Fruit fly (Drosophila melanogaster) whole organism, embryonic: ENCODE results near the gene CG5665.
A peak's percentile ranks its signal among the peaks of the same experiment; 100 is the strongest.

Experiments used
- Asciz ChIP-seq: fragments of 200-800 bp; sonication (Bioruptor generic); optimal IDR thresholded peaks from 2 replicates; lab custom pipeline; 2017; ENCODE audit warnings: missing biosample characterization, mild to moderate bottlenecking, missing genetic modification characterization, missing genetic modification reagents
- Awh ChIP-seq: fragments of 200-800 bp; sonication (Bioruptor generic); IDR thresholded peaks from 2 replicates; pipeline ENCODE4, ENCODE4 v1.3.6; 2022; ENCODE audit warnings: missing biosample characterization, missing genetic modification characterization
- BEAF-32 ChIP-seq: fragments of 200-800 bp; sonication (Bioruptor generic); optimal IDR thresholded peaks from 3 replicates; lab custom pipeline; 2017; ENCODE audit warnings: missing biosample characterization, missing genetic modification characterization, mild to moderate bottlenecking, moderate library complexity, missing genetic modification reagents
- Bteb2 ChIP-seq: fragments of 200-800 bp; sonication (Bioruptor generic); optimal IDR thresholded peaks from 2 replicates; lab custom pipeline; 2016; ENCODE audit warnings: missing biosample characterization, missing genetic modification characterization
- CG10209 ChIP-seq: fragments of 200-800 bp; sonication (Bioruptor generic); optimal IDR thresholded peaks from 3 replicates; lab custom pipeline; 2017; ENCODE audit warnings: missing biosample characterization, mild to moderate bottlenecking, missing genetic modification characterization, missing genetic modification reagents
- CG10267 ChIP-seq: fragments of 200-800 bp; sonication (Bioruptor generic); optimal IDR thresholded peaks from 2 replicates; lab custom pipeline; 2018; ENCODE audit warnings: missing biosample characterization, mild to moderate bottlenecking, missing genetic modification characterization, moderate library complexity
- CG11504 ChIP-seq: fragments of 200-800 bp; sonication (Bioruptor generic); optimal IDR thresholded peaks from 3 replicates; lab custom pipeline; 2019; ENCODE audit warnings: missing biosample characterization, mild to moderate bottlenecking, missing genetic modification characterization, moderate library complexity
- CG14710 ChIP-seq: fragments of 200-800 bp; sonication (Bioruptor generic); optimal IDR thresholded peaks from 3 replicates; lab custom pipeline; 2019; ENCODE audit warnings: missing biosample characterization, mild to moderate bottlenecking, missing genetic modification characterization, moderate library complexity
- CG14965 ChIP-seq: fragments of 200-800 bp; sonication (Bioruptor generic); optimal IDR thresholded peaks from 2 replicates; lab custom pipeline; 2016; ENCODE audit warnings: missing biosample characterization, missing genetic modification characterization, borderline replicate concordance
- CG15601 ChIP-seq: fragments of 200-800 bp; sonication (Bioruptor generic); optimal IDR thresholded peaks from 3 replicates; lab custom pipeline; 2019; ENCODE audit warnings: missing biosample characterization, mild to moderate bottlenecking, missing genetic modification characterization, moderate library complexity
- CG1603 ChIP-seq: fragments of 200-800 bp; sonication (Bioruptor generic); optimal IDR thresholded peaks from 2 replicates; lab custom pipeline; 2019; ENCODE audit warnings: missing biosample characterization, mild to moderate bottlenecking, missing genetic modification characterization, moderate library complexity
- CG16863 ChIP-seq: fragments of 200-800 bp; sonication (Bioruptor generic); optimal IDR thresholded peaks from 3 replicates; lab custom pipeline; 2016; ENCODE audit warnings: missing biosample characterization, missing genetic modification characterization
- CG2116 ChIP-seq: fragments of 200-800 bp; sonication (Bioruptor generic); optimal IDR thresholded peaks from 3 replicates; lab custom pipeline; 2018; ENCODE audit warnings: missing biosample characterization, mild to moderate bottlenecking, missing genetic modification characterization
- CG32772 ChIP-seq: fragments of 200-800 bp; sonication (Bioruptor generic); IDR thresholded peaks from 2 replicates; pipeline ENCODE4 v1.3.6; 2022; ENCODE audit warnings: missing biosample characterization, missing genetic modification characterization
- CG3847 ChIP-seq: fragments of 200-800 bp; sonication (Bioruptor generic); IDR thresholded peaks from 2 replicates; pipeline ENCODE4 v1.3.6; 2022; ENCODE audit warnings: missing biosample characterization, missing genetic modification characterization
- CG4617 ChIP-seq: fragments of 200-800 bp; sonication (Bioruptor generic); optimal IDR thresholded peaks from 3 replicates; lab custom pipeline; 2016; ENCODE audit warnings: missing biosample characterization, missing genetic modification characterization, borderline replicate concordance
- CG6683 ChIP-seq: fragments of 200-800 bp; sonication (Bioruptor generic); optimal IDR thresholded peaks from 2 replicates; lab custom pipeline; 2017; ENCODE audit warnings: missing biosample characterization, mild to moderate bottlenecking, missing genetic modification characterization, missing genetic modification reagents
- CG6765 ChIP-seq: fragments of 200-800 bp; sonication (Bioruptor generic); optimal IDR thresholded peaks from 3 replicates; lab custom pipeline; 2017; ENCODE audit warnings: missing biosample characterization, mild to moderate bottlenecking, missing genetic modification characterization
- CG7745 ChIP-seq: fragments of 200-800 bp; sonication (Bioruptor generic); optimal IDR thresholded peaks from 2 replicates; lab custom pipeline; 2018; ENCODE audit warnings: missing biosample characterization, mild to moderate bottlenecking, missing genetic modification characterization, moderate library complexity
- CG7928 ChIP-seq: fragments of 200-800 bp; sonication (Bioruptor generic); optimal IDR thresholded peaks from 2 replicates; lab custom pipeline; 2017; ENCODE audit warnings: missing biosample characterization, mild to moderate bottlenecking, missing genetic modification characterization
- CG7963 ChIP-seq: fragments of 200-800 bp; sonication (Bioruptor generic); IDR thresholded peaks from 3 replicates; pipeline ENCODE4 v1.3.6; 2022; ENCODE audit warnings: missing biosample characterization, missing genetic modification characterization; ENCODE audit not compliant: partially characterized antibody
- CG7987 ChIP-seq: fragments of 200-800 bp; sonication (Bioruptor generic); optimal IDR thresholded peaks from 2 replicates; lab custom pipeline; 2018; ENCODE audit warnings: missing biosample characterization, mild to moderate bottlenecking, missing genetic modification characterization, moderate library complexity
- CHES-1-like ChIP-seq: fragments of 200-800 bp; sonication (Bioruptor generic); optimal IDR thresholded peaks from 2 replicates; lab custom pipeline; 2016; ENCODE audit warnings: missing biosample characterization, missing genetic modification characterization
- CrebB ChIP-seq: fragments of 200-800 bp; sonication (Bioruptor generic); optimal IDR thresholded peaks from 3 replicates; lab custom pipeline; 2018; ENCODE audit warnings: missing biosample characterization, mild to moderate bottlenecking, missing genetic modification characterization
- D19A ChIP-seq: fragments of 200-800 bp; optimal IDR thresholded peaks from 3 replicates; lab custom pipeline; 2019; ENCODE audit warnings: missing biosample characterization, mild to moderate bottlenecking, missing genetic modification characterization, moderate library complexity
- Dek ChIP-seq: fragments of 200-800 bp; sonication (Bioruptor generic); optimal IDR thresholded peaks from 3 replicates; lab custom pipeline; 2019; ENCODE audit warnings: missing biosample characterization, mild to moderate bottlenecking, missing genetic modification characterization, moderate library complexity
- ERR ChIP-seq: fragments of 200-800 bp; sonication (Bioruptor generic); optimal IDR thresholded peaks from 2 replicates; lab custom pipeline; 2016; ENCODE audit warnings: missing biosample characterization, missing genetic modification characterization
- HLH54F ChIP-seq: fragments of 200-800 bp; sonication (Bioruptor generic); optimal IDR thresholded peaks from 3 replicates; lab custom pipeline; 2016; ENCODE audit warnings: missing biosample characterization, missing genetic modification characterization
- Hey ChIP-seq: fragments of 200-800 bp; sonication (Bioruptor generic); optimal IDR thresholded peaks from 3 replicates; lab custom pipeline; 2018; ENCODE audit warnings: missing biosample characterization, mild to moderate bottlenecking, missing genetic modification characterization
- Meics ChIP-seq: fragments of 200-800 bp; sonication (Bioruptor generic); optimal IDR thresholded peaks from 2 replicates; lab custom pipeline; 2017; ENCODE audit warnings: missing biosample characterization, mild to moderate bottlenecking, missing genetic modification characterization
- Nf-YA ChIP-seq: fragments of 200-800 bp; sonication (Bioruptor generic); IDR thresholded peaks from 2 replicates; pipeline ENCODE4 v1.3.6; 2022; ENCODE audit warnings: missing biosample characterization, missing genetic modification characterization
- Ptx1 ChIP-seq: fragments of 200-800 bp; sonication (Bioruptor generic); IDR thresholded peaks from 2 replicates; pipeline ENCODE4 v1.3.6; 2022; ENCODE audit warnings: missing biosample characterization, missing genetic modification characterization
- Usf ChIP-seq: fragments of 200-800 bp; sonication (Bioruptor generic); optimal IDR thresholded peaks from 2 replicates; lab custom pipeline; 2017; ENCODE audit warnings: missing genotype, missing biosample characterization, missing genetic modification characterization
- bbx ChIP-seq: fragments of 200-800 bp; sonication (Bioruptor generic); IDR thresholded peaks from 2 replicates; pipeline ENCODE4 v1.3.6; 2022; ENCODE audit warnings: missing biosample characterization, missing genetic modification characterization; ENCODE audit not compliant: partially characterized antibody
- bsh ChIP-seq, 2 experiments: fragments of 200-800 bp; sonication (Bioruptor generic); optimal IDR thresholded peaks; 2 replicates each; lab custom pipeline; 2017 to 2018; ENCODE audit warnings: mild to moderate bottlenecking in 2 of 2, missing biosample characterization in 2 of 2, missing genetic modification characterization in 2 of 2, moderate library complexity in 1 of 2
- dmrt99B ChIP-seq: fragments of 200-800 bp; sonication (Bioruptor generic); optimal IDR thresholded peaks from 2 replicates; lab custom pipeline; 2018; ENCODE audit warnings: missing biosample characterization, mild to moderate bottlenecking, missing genetic modification characterization, moderate library complexity
- gfzf ChIP-seq: fragments of 200-800 bp; sonication (Bioruptor generic); optimal IDR thresholded peaks from 2 replicates; lab custom pipeline; 2016; ENCODE audit warnings: missing biosample characterization, mild to moderate bottlenecking, missing genetic modification characterization, moderate library complexity
- ham ChIP-seq: fragments of 200-800 bp; sonication (Bioruptor generic); IDR thresholded peaks from 2 replicates; pipeline ENCODE4 v1.3.6; 2022; ENCODE audit warnings: missing biosample characterization, missing genetic modification characterization
- jigr1 ChIP-seq: fragments of 200-800 bp; sonication (Bioruptor generic); IDR thresholded peaks from 3 replicates; pipeline ENCODE4 v1.3.6; 2022; ENCODE audit warnings: missing biosample characterization, missing genetic modification characterization
- lilli ChIP-seq: fragments of 200-800 bp; sonication (Bioruptor generic); optimal IDR thresholded peaks from 3 replicates; lab custom pipeline; 2016; ENCODE audit warnings: missing biosample characterization, missing genetic modification characterization
- lola ChIP-seq, 3 experiments: fragments of >200 bp in 2 of 3; fragments of 200-800 bp in 1 of 3; sonication (Bioruptor generic) in 1 of 3; optimal IDR thresholded peaks; 2 replicates each; lab custom pipeline; 2017 to 2019; ENCODE audit warnings: missing biosample characterization in 3 of 3, missing genetic modification characterization in 3 of 3, mild to moderate bottlenecking in 1 of 3, moderate library complexity in 1 of 3
- onecut ChIP-seq: fragments of 200-800 bp; sonication (Bioruptor generic); IDR thresholded peaks from 2 replicates; pipeline ENCODE4 v1.3.6; 2022; ENCODE audit warnings: missing biosample characterization, missing genetic modification characterization
- sens ChIP-seq: fragments of 200-800 bp; sonication (Bioruptor generic); peaks from one replicate; lab custom pipeline; 2016; ENCODE audit warnings: missing biosample characterization, missing genetic modification characterization
- sna ChIP-seq: fragments of 200-800 bp; sonication (Bioruptor generic); IDR thresholded peaks from 2 replicates; pipeline ENCODE4 v1.3.6; 2022; ENCODE audit warnings: missing biosample characterization, missing genetic modification characterization; ENCODE audit not compliant: partially characterized antibody
- tup ChIP-seq: fragments of 200-800 bp; sonication (Bioruptor generic); optimal IDR thresholded peaks from 2 replicates; lab custom pipeline; 2016; ENCODE audit warnings: missing biosample characterization, mild to moderate bottlenecking, missing genetic modification characterization, moderate library complexity
- vvl ChIP-seq: fragments of 200-800 bp; sonication (Bioruptor generic); IDR thresholded peaks from 2 replicates; pipeline ENCODE4 v1.3.6; 2022; ENCODE audit warnings: missing biosample characterization, missing genetic modification characterization
- wdn ChIP-seq: fragments of 200-800 bp; sonication (Bioruptor generic); IDR thresholded peaks from 2 replicates; pipeline ENCODE4 v1.3.6; 2022; ENCODE audit warnings: missing biosample characterization, missing genetic modification characterization
- zfh2 ChIP-seq: fragments of 200-800 bp; sonication (Bioruptor generic); optimal IDR thresholded peaks from 2 replicates; lab custom pipeline; 2016; ENCODE audit warnings: missing biosample characterization, missing genetic modification characterization

CG5665 gene

DNA sequence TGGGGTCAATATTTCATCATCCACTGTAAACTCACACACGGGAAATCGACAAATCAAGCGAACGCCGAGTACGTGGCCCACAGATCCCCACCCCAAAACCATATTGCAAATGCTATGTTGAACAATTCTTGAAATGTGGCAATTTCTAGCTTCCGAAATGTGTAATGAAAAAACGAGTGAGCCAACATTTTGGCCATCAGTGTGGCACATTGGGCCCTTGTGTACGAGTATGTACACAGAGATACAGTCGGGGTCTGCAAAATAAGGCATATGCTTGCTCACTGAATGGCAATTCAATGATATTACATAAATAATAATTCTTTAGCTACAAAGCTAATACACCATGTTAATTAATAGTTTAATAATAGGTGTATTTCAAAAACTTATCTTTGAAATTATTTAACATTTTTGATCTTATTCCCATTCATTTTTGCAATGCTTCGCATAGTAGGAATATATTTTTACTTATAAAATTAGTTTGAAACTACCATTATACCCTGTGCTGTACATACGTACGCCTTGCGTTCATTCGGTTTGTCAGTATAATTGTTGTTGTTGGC lies 41.3 kb downstream of the CG5665 start (continued):
- TF ChIP-seq ham (GFP tag; lab: Robert Waterston, UW) (peak; percentile 52; the same call in 1 of the 2 replicates), CG1603 (tag; lab: Kevin White, UChicago) (peak; percentile 73), sna (GFP tag; lab: Robert Waterston, UW) (no peak), CG10209 (GFP tag; lab: Kevin White, UChicago) (peak; percentile 87), CG7963 (GFP tag; lab: Robert Waterston, UW) (no peak), dmrt99B (tag; lab: Kevin White, UChicago) (peak; percentile 94), CG10267 (tag; lab: Kevin White, UChicago) (peak; percentile 79), sens (peak; percentile 95), CG4617 (GFP tag; lab: Kevin White, UChicago) (peak; percentile 63), CG6765 (GFP tag; lab: Kevin White, UChicago) (peak; percentile 85), zfh2 (GFP tag; lab: Kevin White, UChicago) (peak; percentile 85), HLH54F (GFP tag; lab: Kevin White, UChicago) (peak; percentile 85), lola (GFP tag; optimal IDR thresholded peaks at IDR 0.05; lab: Kevin White, UChicago) (peak in 1 of 3 experiments; percentile 81), CG7745 (tag; lab: Kevin White, UChicago) (no peak), BEAF-32 (GFP tag; lab: Kevin White, UChicago) (no peak), CG7928 (GFP tag; lab: Kevin White, UChicago) (peak; percentile 26), CG7987 (peak; percentile 69), lilli (GFP tag; lab: Kevin White, UChicago) (peak; percentile 90), Meics (GFP tag; lab: Kevin White, UChicago) (peak; percentile 89), Asciz (GFP tag; lab: Kevin White, UChicago) (peak; percentile 88), CrebB (tag; lab: Kevin White, UChicago) (peak; percentile 77), wdn (GFP tag; lab: Robert Waterston, UW) (peak; percentile 83), gfzf (GFP tag; lab: Kevin White, UChicago) (no peak), CG14710 (tag; lab: Kevin White, UChicago) (peak; percentile 72), Nf-YA (GFP tag; lab: Robert Waterston, UW) (0 out of 2 replicates have a peak, but pooled peaks have one; percentile 50), jigr1 (GFP tag; lab: Robert Waterston, UW) (peak; percentile 58; the same call in 1 of the 3 replicates), bsh (GFP tag; optimal IDR thresholded peaks at IDR 0.05; lab: Kevin White, UChicago) (peak; percentile 82 to 86), Bteb2 (GFP tag; lab: Kevin White, UChicago) (peak; percentile 82), onecut (GFP tag; lab: Robert Waterston, UW) (peak; percentile 79), vvl (GFP tag; lab: Robert Waterston, UW) (peak; percentile 90), CG6683 (GFP tag; lab: Kevin White, UChicago) (peak; percentile 70), CG16863 (peak; percentile 80), CG11504 (tag; lab: Kevin White, UChicago) (peak; percentile 91), D19A (tag; lab: Kevin White, UChicago) (peak; percentile 84), CG14965 (GFP tag; lab: Kevin White, UChicago) (peak; percentile 45), CG32772 (GFP tag; lab: Robert Waterston, UW) (peak; percentile 66), Hey (tag; lab: Kevin White, UChicago) (no peak), bbx (GFP tag; lab: Robert Waterston, UW) (no peak), tup (peak; percentile 56), CHES-1-like (peak; percentile 71), CG2116 (GFP tag; lab: Kevin White, UChicago) (peak; percentile 73), Usf (GFP tag; lab: Kevin White, UChicago) (peak; percentile 70), CG15601 (tag; lab: Kevin White, UChicago) (peak; percentile 78), CG3847 (GFP tag; lab: Robert Waterston, UW) (peak; percentile 83), Awh (GFP tag; lab: Robert Waterston, UW) (peak; percentile 84), Dek (peak; percentile 86), ERR (peak; percentile 62), Ptx1 (GFP tag; lab: Robert Waterston, UW) (peak; percentile 92)
